Fruit fly (Drosophila melanogaster): ENCODE measurements around the gene atk.

DNA sequence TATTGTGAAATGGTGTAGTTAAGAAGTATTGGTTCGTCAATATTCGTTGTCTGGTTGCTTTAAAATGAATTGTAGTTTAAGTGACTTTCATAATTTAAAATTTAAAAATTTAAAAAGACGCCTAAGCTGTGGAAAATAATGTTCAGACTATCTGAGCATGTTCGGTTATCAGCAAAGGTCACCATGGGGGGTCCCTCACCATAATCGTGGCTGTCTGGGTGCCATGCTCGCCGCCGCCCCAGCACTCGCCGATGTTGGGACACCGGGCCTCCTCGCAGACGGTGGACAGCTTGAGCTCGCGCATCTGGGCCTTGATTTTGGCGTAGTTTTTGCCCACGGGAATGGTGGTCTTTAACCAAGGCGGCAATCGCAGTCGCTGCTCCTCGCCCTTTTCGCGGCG is 33.0 kb downstream of the atk start:
- TF ChIP-seq Clk (GFP tag; optimal IDR thresholded peaks at IDR 0.05) (no peak), CG33017 (tag; optimal IDR thresholded peaks at IDR 0.05) (no peak), CG11617 (GFP tag; optimal IDR thresholded peaks at IDR 0.05) (no peak), CG1620 (GFP tag; optimal IDR thresholded peaks at IDR 0.05) (no peak), ovo (GFP tag; optimal IDR thresholded peaks at IDR 0.05) (no peak), CG12768 (GFP tag; optimal IDR thresholded peaks at IDR 0.05) (no peak), Hr96 (GFP tag; optimal IDR thresholded peaks at IDR 0.05) (no peak), kay (GFP tag; ENCODE audit: borderline replicate concordance) (no peak), Mnt (GFP tag; optimal IDR thresholded peaks at IDR 0.05) (no peak), cic (GFP tag; optimal IDR thresholded peaks at IDR 0.05) (no peak)
